Worm (Caenorhabditis elegans): ENCODE data around the gene T24F1.4.
A peak's percentile ranks its signal among the peaks of the same experiment; 100 is the strongest.

T24F1.4 gene

DNA sequence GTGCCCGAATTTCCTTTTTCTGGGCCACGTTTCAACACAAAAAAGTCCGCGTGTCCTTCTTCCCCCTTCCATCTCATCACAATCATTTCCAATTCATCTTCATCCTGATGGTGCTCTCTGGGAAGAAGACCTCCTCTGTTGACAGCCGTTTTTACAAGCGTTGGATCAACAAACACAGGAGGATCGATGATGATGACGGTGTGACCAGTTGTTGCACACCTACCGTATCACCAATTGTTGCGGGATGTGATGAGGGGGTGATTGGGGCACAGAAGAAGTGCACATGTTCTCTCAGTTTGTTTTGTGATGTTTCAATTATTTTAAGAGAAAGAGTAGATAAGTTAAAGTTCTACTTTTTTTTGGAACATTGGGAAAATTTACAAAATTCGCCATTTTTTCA, 38.6 kb downstream of the T24F1.4 start:
- TF ChIP-seq unc-130 (tag; optimal IDR thresholded peaks at IDR 0.05) (peak; percentile 70), mab-9 (GFP tag; IDR thresholded peaks at IDR 0.05) (no peak), rnt-1 (tag; optimal IDR thresholded peaks at IDR 0.05) (peak; percentile 76), zag-1 (tag; optimal IDR thresholded peaks at IDR 0.05) (no peak), lsy-2 (tag; optimal IDR thresholded peaks at IDR 0.05) (peak; percentile 27 to 78), efl-1 (optimal IDR thresholded peaks at IDR 0.05) (no peak), efl-1 (GFP tag; optimal IDR thresholded peaks at IDR 0.05 in 1 of 2) (peak in 1 of 2 experiments; percentile 37), nhr-71 (tag; optimal IDR thresholded peaks at IDR 0.05) (peak; percentile 55), lin-14 (GFP tag; optimal IDR thresholded peaks at IDR 0.05) (peak; percentile 52)

DNA sequence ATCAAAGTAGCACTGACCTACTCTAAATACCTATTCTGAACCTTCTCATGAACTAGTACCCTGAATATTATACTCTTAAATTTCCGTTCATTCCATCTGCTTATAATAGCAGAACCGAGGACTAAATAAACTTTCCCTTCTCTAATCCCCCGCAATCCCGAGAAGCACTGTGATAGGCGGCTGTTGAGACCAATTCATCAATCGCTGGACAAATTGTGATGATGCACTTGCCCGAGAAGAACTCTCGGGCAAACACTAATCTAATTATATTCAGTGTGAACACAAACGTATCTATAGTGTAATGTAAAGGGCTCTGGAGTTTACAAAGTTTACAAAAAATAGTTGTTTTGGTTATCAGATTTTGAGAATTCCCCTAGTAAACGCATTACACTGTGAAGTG, 39.2 kb downstream of the T24F1.4 start:
- TF ChIP-seq aly-2 (tag; optimal IDR thresholded peaks at IDR 0.05) (no peak), sptf-1 (tag; optimal IDR thresholded peaks at IDR 0.05) (no peak), nhr-90 (tag; optimal IDR thresholded peaks at IDR 0.05; ENCODE audit: poor library complexity) (no peak)

ce11 chrII:11270829-11271228, 43.2 kb downstream of the T24F1.4 start:
- no peak for TF ChIP-seq skn-1 (tag; optimal IDR thresholded peaks at IDR 0.05)
- TF ChIP-seq jun-1 (tag; optimal IDR thresholded peaks at IDR 0.05), result no peak
- no peak for TF ChIP-seq ceh-63 (GFP tag; optimal IDR thresholded peaks at IDR 0.05)

DNA sequence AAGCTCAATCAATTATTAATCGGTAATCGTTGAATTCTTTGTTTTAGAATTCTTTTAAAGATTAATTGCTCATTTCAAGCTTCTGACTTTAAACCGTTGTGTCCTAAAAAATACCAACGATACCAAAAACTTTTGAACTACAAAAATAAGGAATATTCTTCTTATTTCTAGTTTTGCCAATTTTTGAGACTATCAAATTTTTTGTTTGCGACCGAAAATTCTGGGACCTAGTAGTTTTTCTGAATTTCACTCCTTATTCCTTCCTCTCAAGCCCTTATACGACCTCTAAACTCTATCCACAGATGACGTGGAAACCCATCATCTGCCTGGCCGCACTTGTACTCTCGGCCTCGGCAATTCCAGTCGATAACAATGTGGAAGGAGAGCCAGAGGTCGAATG, 45.2 kb downstream of the T24F1.4 start, which contains the start of gene cut-1:
Gene cut-1, plus strand, starts transcription at position 301 of the 400 bp plus-strand sequence.
- TF ChIP-seq elt-2 (tag; optimal IDR thresholded peaks at IDR 0.05) (no peak), ceh-88 (GFP tag; IDR thresholded peaks at IDR 0.05) (no peak), alr-1 (tag; optimal IDR thresholded peaks at IDR 0.05; ENCODE audit: borderline replicate concordance) (no peak), nhr-85 (tag) (no peak), nhr-71 (tag; optimal IDR thresholded peaks at IDR 0.05) (no peak), dpl-1 (GFP tag; optimal IDR thresholded peaks at IDR 0.05) (no peak), nhr-12 (tag; optimal IDR thresholded peaks at IDR 0.05) (no peak), Y116A8C.19 (tag; optimal IDR thresholded peaks at IDR 0.05; ENCODE audit: borderline replicate concordance) (no peak), blmp-1 (tag; optimal IDR thresholded peaks at IDR 0.05) (no peak)
